Worm (Caenorhabditis elegans): ENCODE results near the gene F26G1.1.

Gene F26G1.1

ce11 chrII:4789835-4790343, 1.5 kb upstream of the F26G1.1 start, which contains the start of gene F26G1.15:
Gene F26G1.15 (plus strand): TSS chrII:4790293.
- TF ChIP-seq chd-7 (tag; optimal IDR thresholded peaks at IDR 0.05), result no peak
- no peak for TF ChIP-seq egl-18 (GFP tag; IDR thresholded peaks at IDR 0.05)
- no peak for TF ChIP-seq repo-1 (tag; optimal IDR thresholded peaks at IDR 0.05)
- no peak for TF ChIP-seq efl-1 (GFP tag; optimal IDR thresholded peaks at IDR 0.05)
- no peak for TF ChIP-seq F39B2.1 (GFP tag; IDR thresholded peaks at IDR 0.05)
- no peak for TF ChIP-seq lag-1 (GFP tag; IDR thresholded peaks at IDR 0.05)
- no peak for TF ChIP-seq cebp-2 (GFP tag; IDR thresholded peaks at IDR 0.05)
- no peak for TF ChIP-seq F55B11.4 (tag; optimal IDR thresholded peaks at IDR 0.05; ENCODE audit: borderline replicate concordance, insufficient read depth)
- no peak for TF ChIP-seq Y79H2A.3 (GFP tag; conservative IDR thresholded peaks at IDR 0.05)
- no peak for TF ChIP-seq hmg-1.2 (GFP tag; IDR thresholded peaks at IDR 0.05)
- TF ChIP-seq Y56A3A.18 (GFP tag; IDR thresholded peaks at IDR 0.05), result no peak

ce11 chrII:4790687-4791086, 731 bp upstream of the F26G1.1 start:
- TF ChIP-seq cebp-2 (GFP tag; IDR thresholded peaks at IDR 0.05), result no peak
- no peak for TF ChIP-seq atf-7 (tag; optimal IDR thresholded peaks at IDR 0.05)
- TF ChIP-seq ccch-3 (GFP tag; optimal IDR thresholded peaks at IDR 0.05), result no peak
- TF ChIP-seq attf-3 (GFP tag; conservative IDR thresholded peaks at IDR 0.05), result peak; percentile 85

ce11 chrII:4793320-4793719, 1.9 kb downstream of the F26G1.1 start:
- TF ChIP-seq attf-6 (GFP tag; IDR thresholded peaks at IDR 0.05) (0 out of 2 replicates have a peak, but pooled peaks have one; percentile 12), ceh-91 (GFP tag; IDR thresholded peaks at IDR 0.05) (no peak), dpff-1 (tag; optimal IDR thresholded peaks at IDR 0.05) (no peak), mes-4 (tag; optimal IDR thresholded peaks at IDR 0.05) (no peak), madf-3 (GFP tag; IDR thresholded peaks at IDR 0.05) (no peak)

ce11 chrII:4795461-4795860, 4.0 kb downstream of the F26G1.1 start, which contains the start of gene C33F10.4:
Gene C33F10.4 (plus strand): TSS chrII:4795761.
- TF ChIP-seq Y79H2A.3 (GFP tag; conservative IDR thresholded peaks at IDR 0.05) (no peak), hmg-20 (GFP tag; IDR thresholded peaks at IDR 0.05) (no peak)

DNA sequence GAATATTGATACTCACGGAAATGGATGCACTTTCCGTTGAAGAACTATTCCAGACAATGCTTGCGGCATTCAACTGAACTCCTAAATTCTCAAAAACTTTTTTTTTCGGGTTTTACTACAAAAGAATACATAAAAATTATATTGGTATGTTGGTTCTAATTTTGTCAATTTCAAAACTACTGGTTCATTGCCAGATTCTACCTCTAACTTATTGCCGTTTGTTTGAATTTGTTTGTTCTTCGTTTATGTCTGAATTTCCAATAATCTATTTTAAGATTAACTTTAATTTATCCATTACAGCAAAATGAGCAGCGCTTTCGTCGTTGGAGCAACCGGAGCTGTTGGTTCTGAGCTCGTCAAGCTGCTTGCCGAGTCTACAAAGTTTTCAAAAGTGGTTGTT, 5.7 kb downstream of the F26G1.1 start, which contains the start of gene C33F10.14:
C33F10.14 (plus strand) TSS at position 301 of the 400 bp plus-strand sequence.
- TF ChIP-seq lag-1 (GFP tag; IDR thresholded peaks at IDR 0.05), result no peak
- TF ChIP-seq pbrm-1 (GFP tag; IDR thresholded peaks at IDR 0.05), result no peak

- TF ChIP-seq ccch-3 (GFP tag; optimal IDR thresholded peaks at IDR 0.05) (no peak), ceh-27 (GFP tag; optimal IDR thresholded peaks at IDR 0.05) (no peak), hlh-26 (GFP tag; conservative IDR thresholded peaks at IDR 0.05) (no peak), mes-4 (tag; optimal IDR thresholded peaks at IDR 0.05) (no peak), let-607 (tag; optimal IDR thresholded peaks at IDR 0.05) (no peak), aptf-2 (GFP tag; conservative IDR thresholded peaks at IDR 0.05) (no peak), hsf-1 (GFP tag; IDR thresholded peaks at IDR 0.05) (no peak), nfyb-1 (GFP tag; IDR thresholded peaks at IDR 0.05) (no peak)
Measured at ce11 chrII:4800524-4800923, 9.1 kb downstream of the F26G1.1 start.

ce11 chrII:4802917-4803316, 11.5 kb downstream of the F26G1.1 start:
- TF ChIP-seq nhr-80 (tag; optimal IDR thresholded peaks at IDR 0.05) (peak; percentile 63), snpc-1.3 (tag; optimal IDR thresholded peaks at IDR 0.05; ENCODE audit: insufficient read depth) (no peak), nhr-120 (GFP tag; IDR thresholded peaks at IDR 0.05) (no peak), B0336.3 (GFP tag; IDR thresholded peaks at IDR 0.05) (no peak)
